Worm (Caenorhabditis elegans) whole organism, L4/young adult: ENCODE results near the gene srw-33.

ENCODE experiments used
- W03F9.2 ChIP-seq: fragments of 150-350 bp; optimal IDR thresholded peaks from 2 replicates; lab custom pipeline; 2014; ENCODE audit warnings: missing biosample characterization, missing genetic modification characterization
- dao-5 ChIP-seq: sonication (generic microtip); optimal IDR thresholded peaks from 2 replicates; lab custom pipeline; 2016; ENCODE audit warnings: missing genotype, missing genetic modification characterization, moderate library complexity, missing compliant biosample characterization
- him-1 ChIP-seq: sonication (generic microtip); optimal IDR thresholded peaks from 2 replicates; lab custom pipeline; 2016; ENCODE audit warnings: missing genotype, missing genetic modification reagents, missing genetic modification characterization, missing compliant biosample characterization

DNA sequence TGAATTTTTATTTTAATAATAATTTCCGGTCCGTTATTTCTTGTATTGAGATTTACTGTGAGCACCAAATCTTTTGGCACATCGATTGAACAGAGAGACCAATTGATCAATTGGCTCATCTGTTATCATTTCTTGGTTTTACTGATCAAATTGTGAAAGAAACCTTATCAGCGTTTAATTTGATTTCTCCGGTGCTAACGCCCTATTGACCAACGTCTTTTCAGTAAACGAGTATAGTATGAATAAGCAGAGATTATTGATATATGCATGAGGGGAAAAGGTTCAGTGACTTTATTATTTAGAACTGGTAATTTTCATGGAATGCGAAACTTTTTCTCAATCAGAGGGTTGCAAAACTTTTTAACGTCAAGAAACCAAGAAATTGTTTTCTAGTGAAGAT lies 27.8 kb upstream of the srw-33 start:
- TF ChIP-seq him-1 (tag; lab: Kevin White, UChicago): no peak
- TF ChIP-seq W03F9.2 (tag; lab: Kevin White, UChicago): no peak
- no peak for TF ChIP-seq dao-5 (tag; lab: Kevin White, UChicago)
